Worm (Caenorhabditis elegans): ENCODE measurements around the gene des-2.

DNA sequence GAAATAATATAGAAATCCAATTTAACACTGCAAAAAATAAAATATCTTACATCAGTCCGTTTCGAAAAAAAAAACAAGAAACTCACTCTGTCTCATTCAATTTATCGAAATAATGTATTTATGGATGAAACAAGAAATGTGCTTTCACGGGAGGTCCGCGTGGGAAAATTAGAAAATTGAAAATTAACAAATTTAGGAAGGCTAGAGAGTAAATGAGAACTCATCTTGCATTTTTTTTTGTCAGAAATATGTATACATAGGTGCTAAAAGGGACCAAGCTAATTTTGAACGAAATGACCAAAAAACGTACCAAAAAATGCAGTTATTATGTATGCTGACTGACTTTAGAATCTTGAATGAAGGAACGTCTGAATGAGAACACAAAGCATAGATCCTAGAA lies 3.1 kb upstream of the des-2 start, which contains the start of gene T26H10.2:
- TF ChIP-seq him-1 (tag; optimal IDR thresholded peaks at IDR 0.05) (no peak), W03F9.2 (tag; optimal IDR thresholded peaks at IDR 0.05) (no peak), dao-5 (tag; optimal IDR thresholded peaks at IDR 0.05) (no peak)
